Worm (Caenorhabditis elegans) whole organism, midembryonic: Measurements from ENCODE around the gene ret-1.

Experiments used
- T22C8.4 ChIP-seq: fragments of 200-800 bp; sonication (Bioruptor generic); IDR thresholded peaks from 2 replicates; pipeline ENCODE4 v1.3.6; 2022; ENCODE audit warnings: missing genetic modification characterization, missing compliant biosample characterization
- cog-1 ChIP-seq: sonication (generic microtip); optimal IDR thresholded peaks from 2 replicates; lab custom pipeline; 2016; ENCODE audit warnings: missing genetic modification characterization, missing compliant biosample characterization
- flt-1 ChIP-seq: fragments of 200-800 bp; sonication (Bioruptor generic); IDR thresholded peaks from 2 replicates; pipeline ENCODE4 v1.3.6; 2022; ENCODE audit warnings: missing genetic modification characterization, missing compliant biosample characterization
- klf-2 ChIP-seq: fragments of 200-800 bp; sonication (Bioruptor generic); conservative IDR thresholded peaks from 2 replicates; pipeline ENCODE4 v1.3.6; 2022; ENCODE audit warnings: missing genetic modification reagents, missing genetic modification characterization, missing compliant biosample characterization
- med-1 ChIP-seq: sonication (generic microtip); optimal IDR thresholded peaks from 2 replicates; lab custom pipeline; 2017; ENCODE audit warnings: missing genetic modification characterization, mild to moderate bottlenecking, missing compliant biosample characterization, antibody characterized with exemption, missing genetic modification reagents; ENCODE audit not compliant: insufficient read depth
- ref-1 ChIP-seq: fragments of 200-800 bp; sonication (Bioruptor generic); conservative IDR thresholded peaks from 2 replicates; pipeline ENCODE4 v1.3.6; 2022; ENCODE audit warnings: missing genetic modification reagents, missing genetic modification characterization, missing compliant biosample characterization
- tab-1 ChIP-seq: fragments of 200-800 bp; sonication (Bioruptor generic); IDR thresholded peaks from 2 replicates; pipeline ENCODE4 v1.3.6; 2022; ENCODE audit warnings: missing genetic modification characterization, missing compliant biosample characterization
- ztf-23 ChIP-seq: fragments of 200-800 bp; sonication (Bioruptor generic); IDR thresholded peaks from 2 replicates; pipeline ENCODE4 v1.3.6; 2022; ENCODE audit warnings: missing genetic modification reagents, missing genetic modification characterization, missing compliant biosample characterization

- TF ChIP-seq cog-1 (tag; lab: Kevin White, UChicago): no peak
- no peak for TF ChIP-seq ztf-23 (GFP tag; lab: Robert Waterston, UW)
- TF ChIP-seq med-1 (GFP tag; lab: Kevin White, UChicago): no peak
- TF ChIP-seq tab-1 (GFP tag; lab: Robert Waterston, UW): no peak
- no peak for TF ChIP-seq T22C8.4
- TF ChIP-seq flt-1 (GFP tag; lab: Robert Waterston, UW): no peak
- TF ChIP-seq ref-1 (GFP tag; lab: Robert Waterston, UW): no peak
- TF ChIP-seq klf-2: no peak
Measured at ce11 chrV:14797886-14798285, 49.3 kb downstream of the ret-1 start.
